Worm (Caenorhabditis elegans) whole organism, L3 larva: ENCODE results near the gene dnc-1.

Experiments
- R02D3.7 ChIP-seq: fragments of 150-350 bp; optimal IDR thresholded peaks from 2 replicates; lab custom pipeline; 2014; ENCODE audit warnings: missing biosample characterization, missing genetic modification characterization
- ZK546.5 ChIP-seq: sonication (generic microtip); optimal IDR thresholded peaks from 2 replicates; lab custom pipeline; 2017; ENCODE audit warnings: missing biosample characterization, missing genetic modification characterization
- aly-2 ChIP-seq: fragments of 150-350 bp; optimal IDR thresholded peaks from 2 replicates; lab custom pipeline; 2014; ENCODE audit warnings: missing biosample characterization, missing genetic modification characterization
- ama-1 ChIP-seq: fragments of 150-350 bp; optimal IDR thresholded peaks from 2 replicates; lab custom pipeline; 2018
- ceh-16 ChIP-seq: sonication (generic microtip); optimal IDR thresholded peaks from 2 replicates; lab custom pipeline; 2017; ENCODE audit warnings: missing biosample characterization, missing genetic modification characterization
- ceh-28 ChIP-seq: fragments of 150-350 bp; optimal IDR thresholded peaks from 2 replicates; lab custom pipeline; 2014; ENCODE audit warnings: missing biosample characterization, missing genetic modification reagents, missing genetic modification characterization
- ceh-82 ChIP-seq: fragments of 150-350 bp; optimal IDR thresholded peaks from 2 replicates; lab custom pipeline; 2014; ENCODE audit warnings: missing biosample characterization, missing genetic modification characterization
- ceh-9 ChIP-seq: sonication (generic microtip); optimal IDR thresholded peaks from 2 replicates; lab custom pipeline; 2018; ENCODE audit warnings: missing biosample characterization, missing genetic modification characterization
- daf-12 ChIP-seq: fragments of 150-350 bp; optimal IDR thresholded peaks from 2 replicates; lab custom pipeline; 2014; ENCODE audit warnings: missing biosample characterization, missing genetic modification reagents, missing genetic modification characterization
- egl-27 ChIP-seq: sonication (generic microtip); optimal IDR thresholded peaks from 4 replicates; lab custom pipeline; 2017; ENCODE audit warnings: missing biosample characterization, missing genetic modification reagents, missing genetic modification characterization
- egl-5 ChIP-seq: fragments of 150-350 bp; optimal IDR thresholded peaks from 2 replicates; lab custom pipeline; 2017; ENCODE audit warnings: missing biosample characterization, missing genetic modification reagents, missing genetic modification characterization, inconsistent platforms
- elt-1 ChIP-seq: fragments of 150-350 bp; optimal IDR thresholded peaks from 2 replicates; lab custom pipeline; 2014; ENCODE audit warnings: missing biosample characterization, missing genetic modification characterization
- elt-2 ChIP-seq: sonication (generic microtip); optimal IDR thresholded peaks from 2 replicates; lab custom pipeline; 2016; ENCODE audit warnings: missing genetic modification reagents, mild to moderate bottlenecking, missing genetic modification characterization, missing compliant biosample characterization
- elt-3 ChIP-seq, 3 experiments: fragments of 150-350 bp in 1 of 3; sonication (generic microtip) in 2 of 3; optimal IDR thresholded peaks; 2 replicates in 2 of 3; 4 replicates in 1 of 3; lab custom pipeline; 2014 to 2017; ENCODE audit warnings: missing biosample characterization in 3 of 3, missing genetic modification characterization in 3 of 3
- eor-1 ChIP-seq, 2 experiments: fragments of 150-350 bp; optimal IDR thresholded peaks; 2 replicates each; lab custom pipeline; 2014 to 2018; ENCODE audit warnings: missing biosample characterization in 2 of 2, missing genetic modification characterization in 2 of 2
- fkh-10 ChIP-seq: sonication (generic microtip); optimal IDR thresholded peaks from 2 replicates; lab custom pipeline; 2017; ENCODE audit warnings: missing biosample characterization, missing genetic modification reagents, missing genetic modification characterization
- fkh-2 ChIP-seq: fragments of 150-350 bp; optimal IDR thresholded peaks from 2 replicates; lab custom pipeline; 2014; ENCODE audit warnings: missing biosample characterization, missing genetic modification reagents, missing genetic modification characterization
- fos-1 ChIP-seq: fragments of 150-350 bp; optimal IDR thresholded peaks from 2 replicates; lab custom pipeline; 2014; ENCODE audit warnings: missing biosample characterization, missing genetic modification characterization
- hmg-11 ChIP-seq: sonication (generic microtip); optimal IDR thresholded peaks from 2 replicates; lab custom pipeline; 2016; ENCODE audit warnings: missing genetic modification characterization, missing compliant biosample characterization
- jun-1 ChIP-seq: fragments of 150-350 bp; optimal IDR thresholded peaks from 2 replicates; lab custom pipeline; 2014; ENCODE audit warnings: missing biosample characterization, missing genetic modification reagents, missing genetic modification characterization
- lin-15B ChIP-seq: fragments of 150-350 bp; optimal IDR thresholded peaks from 2 replicates; lab custom pipeline; 2014; ENCODE audit warnings: missing biosample characterization, missing genetic modification characterization
- lin-39 ChIP-seq: fragments of 150-350 bp; optimal IDR thresholded peaks from 2 replicates; lab custom pipeline; 2018; ENCODE audit warnings: missing biosample characterization, missing genetic modification reagents, missing genetic modification characterization
- lsy-12 ChIP-seq: sonication (generic microtip); optimal IDR thresholded peaks from 2 replicates; lab custom pipeline; 2016; ENCODE audit warnings: mild to moderate bottlenecking, missing genetic modification characterization, missing compliant biosample characterization
- mdl-1 ChIP-seq: fragments of 150-350 bp; optimal IDR thresholded peaks from 2 replicates; lab custom pipeline; 2014; ENCODE audit warnings: missing biosample characterization, missing genetic modification characterization
- mml-1 ChIP-seq: fragments of 150-350 bp; sonication (generic microtip); optimal IDR thresholded peaks from 3 replicates; lab custom pipeline; 2014; ENCODE audit warnings: missing biosample characterization, missing genetic modification characterization
- nfya-1 ChIP-seq: sonication (generic microtip); optimal IDR thresholded peaks from 2 replicates; lab custom pipeline; 2017; ENCODE audit warnings: missing genetic modification characterization, mild to moderate bottlenecking, missing compliant biosample characterization, antibody characterized with exemption, moderate library complexity; ENCODE audit not compliant: insufficient read depth
- nhr-11 ChIP-seq: fragments of 150-350 bp; optimal IDR thresholded peaks from 2 replicates; lab custom pipeline; 2014; ENCODE audit warnings: missing biosample characterization, missing genetic modification characterization
- nhr-12 ChIP-seq: fragments of 150-350 bp; optimal IDR thresholded peaks from 2 replicates; lab custom pipeline; 2014; ENCODE audit warnings: missing biosample characterization, missing genetic modification characterization
- nhr-23 ChIP-seq: fragments of 150-350 bp; optimal IDR thresholded peaks from 2 replicates; lab custom pipeline; 2014; ENCODE audit warnings: missing biosample characterization, missing genetic modification reagents, missing genetic modification characterization
- nhr-237 ChIP-seq: fragments of 150-350 bp; optimal IDR thresholded peaks from 2 replicates; lab custom pipeline; 2014; ENCODE audit warnings: missing biosample characterization, missing genetic modification characterization
- nhr-25 ChIP-seq: sonication (generic microtip); optimal IDR thresholded peaks from 2 replicates; lab custom pipeline; 2017; ENCODE audit warnings: missing biosample characterization, missing genetic modification characterization
- nhr-28 ChIP-seq: fragments of 150-350 bp; optimal IDR thresholded peaks from 2 replicates; lab custom pipeline; 2014; ENCODE audit warnings: missing biosample characterization, missing genetic modification characterization
- nhr-43 ChIP-seq: sonication (generic microtip); optimal IDR thresholded peaks from 2 replicates; lab custom pipeline; 2016; ENCODE audit warnings: mild to moderate bottlenecking, missing genetic modification characterization, missing compliant biosample characterization; ENCODE audit not compliant: poor library complexity, severe bottlenecking
- nhr-67 ChIP-seq: fragments of 150-350 bp; optimal IDR thresholded peaks from 2 replicates; lab custom pipeline; 2014; ENCODE audit warnings: missing biosample characterization, missing genetic modification characterization
- nhr-76 ChIP-seq: fragments of 150-350 bp; sonication (generic microtip); optimal IDR thresholded peaks from 5 replicates; lab custom pipeline; 2014; ENCODE audit warnings: missing biosample characterization, missing genetic modification characterization
- nhr-77 ChIP-seq: fragments of 150-350 bp; optimal IDR thresholded peaks from 2 replicates; lab custom pipeline; 2014; ENCODE audit warnings: missing biosample characterization, missing genetic modification characterization
- pha-4 ChIP-seq: fragments of 150-350 bp; optimal IDR thresholded peaks from 2 replicates; lab custom pipeline; 2014; ENCODE audit warnings: missing biosample characterization, missing genetic modification reagents, missing genetic modification characterization
- pqm-1 ChIP-seq: fragments of 150-350 bp; optimal IDR thresholded peaks from 2 replicates; lab custom pipeline; 2017; ENCODE audit warnings: missing biosample characterization, missing genetic modification characterization, inconsistent platforms
- sea-2 ChIP-seq: fragments of 150-350 bp; sonication (generic microtip); optimal IDR thresholded peaks from 4 replicates; lab custom pipeline; 2014; ENCODE audit warnings: missing biosample characterization, missing genetic modification reagents, missing genetic modification characterization
- skn-1 ChIP-seq: fragments of 150-350 bp; optimal IDR thresholded peaks from 2 replicates; lab custom pipeline; 2014; ENCODE audit warnings: missing biosample characterization, missing genetic modification characterization
- snpc-4 ChIP-seq: fragments of 150-350 bp; optimal IDR thresholded peaks from 2 replicates; lab custom pipeline; 2014; ENCODE audit warnings: missing biosample characterization, missing genetic modification characterization
- tbx-2 ChIP-seq: sonication (generic microtip); optimal IDR thresholded peaks from 2 replicates; lab custom pipeline; 2016; ENCODE audit warnings: mild to moderate bottlenecking, missing genetic modification characterization, missing compliant biosample characterization
- unc-39 ChIP-seq: sonication (generic microtip); optimal IDR thresholded peaks from 4 replicates; lab custom pipeline; 2017; ENCODE audit warnings: missing biosample characterization, missing genetic modification characterization
- unc-62 ChIP-seq: fragments of 150-350 bp; sonication (generic microtip); optimal IDR thresholded peaks from 4 replicates; lab custom pipeline; 2014; ENCODE audit warnings: missing biosample characterization, missing genetic modification reagents, missing genetic modification characterization
- zag-1 ChIP-seq: fragments of 150-350 bp; optimal IDR thresholded peaks from 2 replicates; lab custom pipeline; 2014; ENCODE audit warnings: missing biosample characterization, missing genetic modification characterization
- ztf-11 ChIP-seq: fragments of 150-350 bp; optimal IDR thresholded peaks from 2 replicates; lab custom pipeline; 2014; ENCODE audit warnings: missing biosample characterization, missing genetic modification characterization
- ztf-4 ChIP-seq: fragments of 150-350 bp; optimal IDR thresholded peaks from 2 replicates; lab custom pipeline; 2014; ENCODE audit warnings: missing biosample characterization, missing genetic modification characterization

dnc-1 gene

ce11 chrIV:10933062-10933552, at the start of gene dnc-1, which contains the start of gene lsm-7:
dnc-1 (minus strand) TSS chrIV:10933203.
lsm-7 (plus strand) TSS chrIV:10933502.
- TF ChIP-seq nhr-23 (tag; lab: Kevin White, UChicago), result peak; percentile 49
- TF ChIP-seq nhr-237 (tag; lab: Kevin White, UChicago), result no peak
- peak; percentile 87 for TF ChIP-seq nfya-1 (tag; lab: Kevin White, UChicago)
- no peak for TF ChIP-seq ztf-4 (tag; lab: Kevin White, UChicago)
- TF ChIP-seq pha-4 (tag; lab: Kevin White, UChicago), result peak; percentile 88
- peak; percentile 39 for TF ChIP-seq jun-1 (tag; lab: Kevin White, UChicago)
- TF ChIP-seq ceh-82 (tag; lab: Kevin White, UChicago), result peak; percentile 7
- peak; percentile 79 for TF ChIP-seq snpc-4
- TF ChIP-seq hmg-11, result peak; percentile 63
- TF ChIP-seq ceh-16 (tag; lab: Kevin White, UChicago), result no peak
- TF ChIP-seq daf-12 (tag; lab: Kevin White, UChicago), result no peak
- TF ChIP-seq ztf-11, result no peak
- no peak for TF ChIP-seq tbx-2 (tag; lab: Kevin White, UChicago)
- TF ChIP-seq ceh-28, result peak; percentile 77
- TF ChIP-seq eor-1 (tag; optimal IDR thresholded peaks at IDR 0.05; lab: Kevin White, UChicago), result no peak
- TF ChIP-seq elt-3 (tag; optimal IDR thresholded peaks at IDR 0.05; lab: Kevin White, UChicago), result no peak
- TF ChIP-seq aly-2, result no peak
- TF ChIP-seq pqm-1 (tag; lab: Kevin White, UChicago), result peak; percentile 16
- TF ChIP-seq zag-1 (tag; lab: Kevin White, UChicago), result no peak
- no peak for TF ChIP-seq egl-27 (tag; lab: Kevin White, UChicago)
- TF ChIP-seq nhr-28 (tag; lab: Kevin White, UChicago), result no peak
- TF ChIP-seq nhr-12, result no peak
- peak; percentile 23 for TF ChIP-seq lsy-12 (tag; lab: Kevin White, UChicago)
- TF ChIP-seq elt-1 (tag; lab: Kevin White, UChicago), result peak; percentile 46
- no peak for TF ChIP-seq unc-39 (tag; lab: Kevin White, UChicago)
- TF ChIP-seq skn-1, result peak; percentile 65
- TF ChIP-seq lin-39, result peak; percentile 72
- TF ChIP-seq unc-62, result no peak
- peak; percentile 68 for TF ChIP-seq lin-15B (tag; lab: Kevin White, UChicago)
- peak; percentile 28 for TF ChIP-seq elt-2 (tag; lab: Kevin White, UChicago)
- peak; percentile 35 for TF ChIP-seq nhr-25 (tag; lab: Kevin White, UChicago)
- no peak for TF ChIP-seq mml-1 (tag; lab: Kevin White, UChicago)
- TF ChIP-seq fkh-10 (GFP tag; lab: Kevin White, UChicago), result peak; percentile 57
- no peak for TF ChIP-seq egl-5 (tag; lab: Kevin White, UChicago)
- TF ChIP-seq nhr-43 (tag; lab: Kevin White, UChicago), result peak; percentile 18
- no peak for TF ChIP-seq fkh-2 (tag; lab: Kevin White, UChicago)
- TF ChIP-seq mdl-1, result no peak
- TF ChIP-seq nhr-67 (tag; lab: Kevin White, UChicago), result no peak
- no peak for TF ChIP-seq nhr-77 (tag; lab: Kevin White, UChicago)
- no peak for TF ChIP-seq sea-2
- no peak for TF ChIP-seq fos-1
- no peak for TF ChIP-seq nhr-11 (tag; lab: Kevin White, UChicago)
- no peak for TF ChIP-seq ama-1
- TF ChIP-seq ZK546.5 (tag; lab: Kevin White, UChicago), result no peak
- TF ChIP-seq ceh-9 (tag; lab: Kevin White, UChicago), result no peak
- TF ChIP-seq nhr-76 (tag; lab: Kevin White, UChicago), result no peak
- peak; percentile 34 for TF ChIP-seq R02D3.7 (tag; lab: Kevin White, UChicago)
- TF ChIP-seq, all 47 proteins: peak for 19
